Fruit fly (Drosophila melanogaster): Measurements from ENCODE around the gene FucTD.

FucTD gene

dm6 chr3L:1376014-1376745, 39.9 kb upstream of the FucTD start:
- TF ChIP-seq OdsH (GFP tag; optimal IDR thresholded peaks at IDR 0.05) (no peak), sv (GFP tag; optimal IDR thresholded peaks at IDR 0.05) (peak; percentile 1), h (GFP tag; optimal IDR thresholded peaks at IDR 0.05) (peak; percentile 15), jim (GFP tag; optimal IDR thresholded peaks at IDR 0.05) (no peak), br (GFP tag; optimal IDR thresholded peaks at IDR 0.05) (no peak), GATAd (GFP tag; optimal IDR thresholded peaks at IDR 0.05) (no peak)

- TF ChIP-seq Hr83 (GFP tag; optimal IDR thresholded peaks at IDR 0.05; ENCODE audit: poor library complexity, severe bottlenecking) = no peak
- no peak for TF ChIP-seq GATAd (GFP tag; optimal IDR thresholded peaks at IDR 0.05)
- no peak for TF ChIP-seq dmrt93B (GFP tag; optimal IDR thresholded peaks at IDR 0.05)
- no peak for TF ChIP-seq Mio (GFP tag; optimal IDR thresholded peaks at IDR 0.05)
- no peak for TF ChIP-seq sv (GFP tag; optimal IDR thresholded peaks at IDR 0.05)
- TF ChIP-seq N (GFP tag; optimal IDR thresholded peaks at IDR 0.05) = no peak
- no peak for TF ChIP-seq Vsx2 (GFP tag; optimal IDR thresholded peaks at IDR 0.05; ENCODE audit: partially characterized antibody)
- TF ChIP-seq psq (GFP tag; optimal IDR thresholded peaks at IDR 0.05) = no peak
- no peak for TF ChIP-seq brk (GFP tag; optimal IDR thresholded peaks at IDR 0.05)
- no peak for TF ChIP-seq dl (GFP tag; optimal IDR thresholded peaks at IDR 0.05; ENCODE audit: insufficient read depth in 1 of 2, partially characterized antibody in 2 of 2)
- TF ChIP-seq Hr78 (GFP tag; optimal IDR thresholded peaks at IDR 0.05) = no peak
- no peak for TF ChIP-seq OdsH (GFP tag; optimal IDR thresholded peaks at IDR 0.05)
Measured at dm6 chr3L:1378098-1378645, 37.9 kb upstream of the FucTD start.

- TF ChIP-seq ey (GFP tag; optimal IDR thresholded peaks at IDR 0.05) = peak; percentile 72
- TF ChIP-seq usp (GFP tag; optimal IDR thresholded peaks at IDR 0.05) = no peak
- no peak for TF ChIP-seq Myc (optimal IDR thresholded peaks at IDR 0.05)
- peak; percentile 80 for TF ChIP-seq HLH106 (tag; optimal IDR thresholded peaks at IDR 0.05)
- no peak for TF ChIP-seq Dfd (GFP tag; optimal IDR thresholded peaks at IDR 0.05)
- TF ChIP-seq Dif (GFP tag; optimal IDR thresholded peaks at IDR 0.05; ENCODE audit: partially characterized antibody) = no peak
- TF ChIP-seq Vsx2 (GFP tag; optimal IDR thresholded peaks at IDR 0.05; ENCODE audit: partially characterized antibody) = no peak
- TF ChIP-seq foxo (GFP tag; optimal IDR thresholded peaks at IDR 0.05) = peak in 1 of 2 experiments; percentile 71
- no peak for TF ChIP-seq pan (optimal IDR thresholded peaks at IDR 0.05)
- TF ChIP-seq Mio (GFP tag; optimal IDR thresholded peaks at IDR 0.05) = no peak
- TF ChIP-seq dl (GFP tag; optimal IDR thresholded peaks at IDR 0.05; ENCODE audit: insufficient read depth in 1 of 2, partially characterized antibody in 2 of 2) = no peak
- peak; percentile 40 for TF ChIP-seq dmrt93B (GFP tag; optimal IDR thresholded peaks at IDR 0.05)
- TF ChIP-seq OdsH (GFP tag; optimal IDR thresholded peaks at IDR 0.05) = peak; percentile 75
- TF ChIP-seq Sp1 (GFP tag; optimal IDR thresholded peaks at IDR 0.05) = peak; percentile 84
- TF ChIP-seq Hnf4 (GFP tag; optimal IDR thresholded peaks at IDR 0.05) = peak; percentile 83
- no peak for TF ChIP-seq Hr83 (GFP tag; optimal IDR thresholded peaks at IDR 0.05; ENCODE audit: poor library complexity, severe bottlenecking)
- no peak for TF ChIP-seq Hr78 (GFP tag; optimal IDR thresholded peaks at IDR 0.05)
- TF ChIP-seq dsf (GFP tag; optimal IDR thresholded peaks at IDR 0.05; ENCODE audit: borderline replicate concordance) = peak; percentile 25
- TF ChIP-seq CG9705 (GFP tag; optimal IDR thresholded peaks at IDR 0.05) = peak; percentile 32
- peak; percentile 57 for TF ChIP-seq CG32264 (GFP tag; optimal IDR thresholded peaks at IDR 0.05)
- no peak for TF ChIP-seq Abd-B (GFP tag; optimal IDR thresholded peaks at IDR 0.05)
- TF ChIP-seq woc (GFP tag; optimal IDR thresholded peaks at IDR 0.05) = peak; percentile 63
- TF ChIP-seq psq (GFP tag; optimal IDR thresholded peaks at IDR 0.05) = peak; percentile 70
- no peak for TF ChIP-seq GATAd (GFP tag; optimal IDR thresholded peaks at IDR 0.05)
- no peak for TF ChIP-seq N (GFP tag; optimal IDR thresholded peaks at IDR 0.05)
- peak; percentile 4 for TF ChIP-seq tai (GFP tag; optimal IDR thresholded peaks at IDR 0.05)
- peak; percentile 65 for TF ChIP-seq Jra (GFP tag; optimal IDR thresholded peaks at IDR 0.05)
- no peak for TF ChIP-seq sage (GFP tag; optimal IDR thresholded peaks at IDR 0.05)
- TF ChIP-seq jim (GFP tag; optimal IDR thresholded peaks at IDR 0.05) = no peak
- no peak for TF ChIP-seq CrebA (GFP tag; optimal IDR thresholded peaks at IDR 0.05; ENCODE audit: borderline replicate concordance)
- TF ChIP-seq rgr (GFP tag; optimal IDR thresholded peaks at IDR 0.05) = peak; percentile 75
- peak; percentile 76 for TF ChIP-seq br (GFP tag; optimal IDR thresholded peaks at IDR 0.05)
- TF ChIP-seq fru (GFP tag; optimal IDR thresholded peaks at IDR 0.05) = peak; percentile 81
- TF ChIP-seq brk (GFP tag; optimal IDR thresholded peaks at IDR 0.05) = peak; percentile 11
- peak; percentile 39 for TF ChIP-seq sv (GFP tag; optimal IDR thresholded peaks at IDR 0.05)
- TF ChIP-seq lola (GFP tag; optimal IDR thresholded peaks at IDR 0.05) = no peak
- TF ChIP-seq Rel (GFP tag; optimal IDR thresholded peaks at IDR 0.05) = no peak
- TF ChIP-seq Rel (tag; optimal IDR thresholded peaks at IDR 0.05) = no peak
- peak; percentile 83 for TF ChIP-seq h (GFP tag; optimal IDR thresholded peaks at IDR 0.05)
Measured at dm6 chr3L:1378862-1379543, 37.0 kb upstream of the FucTD start.
